Fruit fly (Drosophila melanogaster) whole organism, embryonic: Measurements from ENCODE around the gene CG46397.

Experiments
- Aef1 ChIP-seq: fragments of 200-800 bp; sonication (Bioruptor generic); IDR thresholded peaks from 3 replicates; pipeline ENCODE4 v1.3.6; 2022; ENCODE audit warnings: missing biosample characterization, missing genetic modification characterization
- C15 ChIP-seq: fragments of 200-800 bp; sonication (Bioruptor generic); IDR thresholded peaks from 3 replicates; pipeline ENCODE4 v1.3.6; 2022; ENCODE audit warnings: missing biosample characterization, missing genetic modification characterization
- CG11695 ChIP-seq: fragments of 200-800 bp; sonication (Bioruptor generic); IDR thresholded peaks from 3 replicates; pipeline ENCODE4 v1.3.6; 2022; ENCODE audit warnings: missing biosample characterization, missing genetic modification characterization
- CG12299 ChIP-seq: fragments of 200-800 bp; sonication (Bioruptor generic); optimal IDR thresholded peaks from 2 replicates; lab custom pipeline; 2018; ENCODE audit warnings: missing biosample characterization, mild to moderate bottlenecking, missing genetic modification characterization
- CG1233 ChIP-seq: fragments of 200-800 bp; sonication (Bioruptor generic); optimal IDR thresholded peaks from 4 replicates; lab custom pipeline; 2018; ENCODE audit warnings: missing biosample characterization, mild to moderate bottlenecking, missing genetic modification characterization
- CG12391 ChIP-seq: fragments of 200-800 bp; sonication (Bioruptor generic); optimal IDR thresholded peaks from 3 replicates; lab custom pipeline; 2018; ENCODE audit warnings: missing biosample characterization, mild to moderate bottlenecking, missing genetic modification characterization, moderate library complexity
- CG12769 ChIP-seq: fragments of 200-800 bp; sonication (Bioruptor generic); optimal IDR thresholded peaks from 2 replicates; lab custom pipeline; 2019; ENCODE audit warnings: missing biosample characterization, mild to moderate bottlenecking, missing genetic modification characterization, moderate library complexity
- CG14441 ChIP-seq: fragments of 200-800 bp; sonication (Bioruptor generic); IDR thresholded peaks from 2 replicates; pipeline ENCODE4 v1.3.6; 2022; ENCODE audit warnings: missing biosample characterization, missing genetic modification characterization
- CG1792 ChIP-seq: fragments of 200-800 bp; sonication (Bioruptor generic); optimal IDR thresholded peaks from 2 replicates; lab custom pipeline; 2016; ENCODE audit warnings: missing biosample characterization, missing genetic modification characterization
- CG18476 ChIP-seq: fragments of 200-800 bp; sonication (Bioruptor generic); optimal IDR thresholded peaks from 2 replicates; lab custom pipeline; 2016; ENCODE audit warnings: missing biosample characterization, mild to moderate bottlenecking, missing genetic modification characterization
- CG30403 ChIP-seq: fragments of 200-800 bp; sonication (Bioruptor generic); optimal IDR thresholded peaks from 3 replicates; lab custom pipeline; 2016; ENCODE audit warnings: missing biosample characterization, missing genetic modification characterization
- CG3838 ChIP-seq: fragments of 200-800 bp; sonication (Bioruptor generic); optimal IDR thresholded peaks from 3 replicates; lab custom pipeline; 2016; ENCODE audit warnings: missing biosample characterization, missing genetic modification characterization
- CG6765 ChIP-seq: fragments of 200-800 bp; sonication (Bioruptor generic); optimal IDR thresholded peaks from 3 replicates; lab custom pipeline; 2017; ENCODE audit warnings: missing biosample characterization, mild to moderate bottlenecking, missing genetic modification characterization
- CG6813 ChIP-seq: fragments of 200-800 bp; sonication (Bioruptor generic); optimal IDR thresholded peaks from 2 replicates; lab custom pipeline; 2017; ENCODE audit warnings: missing biosample characterization, missing genetic modification characterization, mild to moderate bottlenecking, moderate library complexity, missing genetic modification reagents
- CG7556 ChIP-seq: fragments of 200-800 bp; sonication (Bioruptor generic); optimal IDR thresholded peaks from 2 replicates; lab custom pipeline; 2017; ENCODE audit warnings: missing biosample characterization, mild to moderate bottlenecking, missing genetic modification characterization
- CG8359 ChIP-seq: fragments of 200-800 bp; sonication (Bioruptor generic); optimal IDR thresholded peaks from 2 replicates; lab custom pipeline; 2017; ENCODE audit warnings: missing biosample characterization, mild to moderate bottlenecking, missing genetic modification characterization, borderline replicate concordance
- D ChIP-seq, 2 experiments: fragments of 200-800 bp in 1 of 2; fragments of >200 bp in 1 of 2; sonication (Bioruptor generic) in 1 of 2; optimal IDR thresholded peaks; 2 replicates in 1 of 2; 3 replicates in 1 of 2; lab custom pipeline; 2017; ENCODE audit warnings: mild to moderate bottlenecking in 1 of 2, missing biosample characterization in 1 of 2, missing genetic modification characterization in 1 of 2, missing genetic modification reagents in 1 of 2
- ERR ChIP-seq: fragments of 200-800 bp; sonication (Bioruptor generic); optimal IDR thresholded peaks from 2 replicates; lab custom pipeline; 2016; ENCODE audit warnings: missing biosample characterization, missing genetic modification characterization
- H2.0 ChIP-seq: fragments of 200-800 bp; sonication (Bioruptor generic); IDR thresholded peaks from 2 replicates; pipeline ENCODE4 v1.3.6; 2022; ENCODE audit warnings: missing biosample characterization, missing genetic modification characterization
- HHEX ChIP-seq: fragments of 200-800 bp; sonication (Bioruptor generic); optimal IDR thresholded peaks from 3 replicates; lab custom pipeline; 2017; ENCODE audit warnings: missing biosample characterization, mild to moderate bottlenecking, missing genetic modification characterization, missing genetic modification reagents
- Hmr ChIP-seq: fragments of 200-800 bp; sonication (Bioruptor generic); optimal IDR thresholded peaks from 3 replicates; lab custom pipeline; 2017; ENCODE audit warnings: mild to moderate bottlenecking, missing biosample characterization, missing genetic modification reagents, missing genetic modification characterization
- NFAT ChIP-seq: fragments of 200-800 bp; sonication (Bioruptor generic); IDR thresholded peaks from 2 replicates; pipeline ENCODE4 v1.3.6; 2022; ENCODE audit warnings: missing biosample characterization, missing genetic modification characterization
- Opbp ChIP-seq: fragments of 200-800 bp; sonication (Bioruptor generic); IDR thresholded peaks from 3 replicates; pipeline ENCODE4 v1.3.6; 2022; ENCODE audit warnings: missing biosample characterization, missing genetic modification characterization; ENCODE audit not compliant: partially characterized antibody
- Xrp1 ChIP-seq: fragments of 200-800 bp; sonication (Bioruptor generic); IDR thresholded peaks from 2 replicates; pipeline ENCODE4 v1.3.6; 2022; ENCODE audit warnings: missing biosample characterization, missing genetic modification characterization
- abd-A ChIP-seq: fragments of 200-800 bp; sonication (Bioruptor generic); optimal IDR thresholded peaks from 3 replicates; lab custom pipeline; 2019; ENCODE audit warnings: missing biosample characterization, mild to moderate bottlenecking, missing genetic modification characterization, moderate library complexity
- br ChIP-seq: fragments of >200 bp; optimal IDR thresholded peaks from 2 replicates; lab custom pipeline; 2017
- bsh ChIP-seq, 2 experiments: fragments of 200-800 bp; sonication (Bioruptor generic); optimal IDR thresholded peaks; 2 replicates each; lab custom pipeline; 2017 to 2018; ENCODE audit warnings: mild to moderate bottlenecking in 2 of 2, missing biosample characterization in 2 of 2, missing genetic modification characterization in 2 of 2, moderate library complexity in 1 of 2
- cas ChIP-seq: fragments of 200-800 bp; sonication (Bioruptor generic); IDR thresholded peaks from 2 replicates; pipeline ENCODE4 v1.3.6; 2022; ENCODE audit warnings: missing biosample characterization, missing genetic modification characterization
- caup ChIP-seq: fragments of 200-800 bp; sonication (Bioruptor generic); optimal IDR thresholded peaks from 3 replicates; lab custom pipeline; 2017; ENCODE audit warnings: missing biosample characterization, mild to moderate bottlenecking, missing genetic modification characterization, moderate library complexity; ENCODE audit not compliant: severe bottlenecking
- cg ChIP-seq: fragments of 200-800 bp; sonication (Bioruptor generic); optimal IDR thresholded peaks from 3 replicates; lab custom pipeline; 2019; ENCODE audit warnings: missing biosample characterization, mild to moderate bottlenecking, missing genetic modification characterization, moderate library complexity
- chinmo ChIP-seq: fragments of 200-800 bp; sonication (Bioruptor generic); IDR thresholded peaks from 4 replicates; pipeline ENCODE4 v1.3.6; 2022; ENCODE audit warnings: missing biosample characterization, missing genetic modification characterization; ENCODE audit not compliant: partially characterized antibody
- croc ChIP-seq: fragments of 200-800 bp; sonication (Bioruptor generic); conservative IDR thresholded peaks from 3 replicates; pipeline ENCODE4 v1.3.6; 2022; ENCODE audit warnings: missing biosample characterization, missing genetic modification characterization
- dan ChIP-seq: fragments of 200-800 bp; sonication (Bioruptor generic); IDR thresholded peaks from 2 replicates; pipeline ENCODE4 v1.3.6; 2022; ENCODE audit warnings: missing biosample characterization, missing genetic modification characterization
- dmrt99B ChIP-seq: fragments of 200-800 bp; sonication (Bioruptor generic); optimal IDR thresholded peaks from 2 replicates; lab custom pipeline; 2018; ENCODE audit warnings: missing biosample characterization, mild to moderate bottlenecking, missing genetic modification characterization, moderate library complexity
- fd64A ChIP-seq: fragments of 200-800 bp; sonication (Bioruptor generic); optimal IDR thresholded peaks from 3 replicates; lab custom pipeline; 2018; ENCODE audit warnings: missing biosample characterization, mild to moderate bottlenecking, missing genetic modification characterization
- fru ChIP-seq: fragments of >200 bp; optimal IDR thresholded peaks from 2 replicates; lab custom pipeline; 2017
- grau ChIP-seq: fragments of 200-800 bp; optimal IDR thresholded peaks from 3 replicates; lab custom pipeline; 2019; ENCODE audit warnings: missing biosample characterization, mild to moderate bottlenecking, missing genetic modification characterization, moderate library complexity
- hbn ChIP-seq: fragments of 200-800 bp; sonication (Bioruptor generic); IDR thresholded peaks from 2 replicates; pipeline ENCODE4 v1.3.6; 2022; ENCODE audit warnings: missing biosample characterization, missing genetic modification characterization; ENCODE audit not compliant: partially characterized antibody
- jigr1 ChIP-seq: fragments of 200-800 bp; sonication (Bioruptor generic); IDR thresholded peaks from 3 replicates; pipeline ENCODE4 v1.3.6; 2022; ENCODE audit warnings: missing biosample characterization, missing genetic modification characterization
- kah ChIP-seq: fragments of 200-800 bp; sonication (Bioruptor generic); optimal IDR thresholded peaks from 2 replicates; lab custom pipeline; 2018; ENCODE audit warnings: missing biosample characterization, mild to moderate bottlenecking, missing genetic modification characterization
- odd ChIP-seq: fragments of 200-800 bp; sonication (Bioruptor generic); optimal IDR thresholded peaks from 2 replicates; lab custom pipeline; 2017; ENCODE audit warnings: missing biosample characterization, mild to moderate bottlenecking, missing genetic modification characterization
- org-1 ChIP-seq: fragments of 200-800 bp; sonication (Bioruptor generic); optimal IDR thresholded peaks from 2 replicates; lab custom pipeline; 2017; ENCODE audit warnings: missing biosample characterization, missing genetic modification characterization
- phol ChIP-seq: fragments of 200-800 bp; sonication (Bioruptor generic); optimal IDR thresholded peaks from 3 replicates; lab custom pipeline; 2018; ENCODE audit warnings: missing biosample characterization, mild to moderate bottlenecking, missing genetic modification characterization, moderate library complexity
- seq ChIP-seq: fragments of 200-800 bp; sonication (Bioruptor generic); IDR thresholded peaks from 2 replicates; pipeline ENCODE4 v1.3.6; 2022; ENCODE audit warnings: missing biosample characterization, missing genetic modification characterization
- sima ChIP-seq: fragments of 200-800 bp; sonication (Bioruptor generic); optimal IDR thresholded peaks from 2 replicates; lab custom pipeline; 2016; ENCODE audit warnings: missing biosample characterization, missing genetic modification characterization
- slou ChIP-seq: fragments of 200-800 bp; sonication (Bioruptor generic); optimal IDR thresholded peaks from 3 replicates; lab custom pipeline; 2016; ENCODE audit warnings: missing biosample characterization, missing genetic modification characterization
- stc ChIP-seq: fragments of 200-800 bp; sonication (Bioruptor generic); IDR thresholded peaks from 2 replicates; pipeline ENCODE4 v1.3.6; 2022; ENCODE audit warnings: missing biosample characterization, missing genetic modification characterization
- tap ChIP-seq: fragments of 200-800 bp; optimal IDR thresholded peaks from 3 replicates; lab custom pipeline; 2019; ENCODE audit warnings: missing biosample characterization, mild to moderate bottlenecking, missing genetic modification characterization, moderate library complexity
- tgo ChIP-seq: fragments of 200-800 bp; sonication (Bioruptor generic); IDR thresholded peaks from 3 replicates; pipeline ENCODE4 v1.3.6; 2022; ENCODE audit warnings: missing biosample characterization, missing genetic modification characterization
- unc-4 ChIP-seq: fragments of 200-800 bp; sonication (Bioruptor generic); IDR thresholded peaks from 2 replicates; pipeline ENCODE4 v1.3.6; 2022; ENCODE audit warnings: missing biosample characterization, missing genetic modification characterization; ENCODE audit not compliant: partially characterized antibody

Gene CG46397

DNA sequence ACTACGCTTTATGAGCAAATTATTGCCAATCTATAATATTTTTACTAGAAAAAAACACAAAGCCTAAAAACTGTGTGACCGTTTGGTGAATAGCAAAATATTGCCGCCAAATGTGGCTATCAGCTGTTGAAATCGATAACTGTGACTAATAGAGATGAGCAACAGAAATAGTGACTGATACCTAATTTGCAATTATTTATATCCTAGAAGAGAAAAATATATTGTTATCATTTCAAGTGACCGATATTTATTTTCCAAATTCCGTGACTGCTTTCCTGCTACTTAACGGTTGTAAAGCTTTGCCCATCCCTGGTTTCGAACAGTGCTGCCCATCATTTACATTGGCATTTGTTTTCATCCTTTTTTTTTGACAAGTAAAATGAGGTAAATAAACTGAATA, 50.2 kb downstream of the CG46397 start, which contains the start of the genes alien and CG18661 (continued):
- TF ChIP-seq bsh (GFP tag; optimal IDR thresholded peaks at IDR 0.05; lab: Kevin White, UChicago): peak in 1 of 2 experiments; percentile 59
- peak; percentile 83 for TF ChIP-seq Hmr (GFP tag; lab: Kevin White, UChicago)
- peak; percentile 97 for TF ChIP-seq jigr1 (GFP tag; lab: Robert Waterston, UW)
- peak; percentile 65 for TF ChIP-seq CG12299 (tag; lab: Kevin White, UChicago)
- peak; percentile 98 for TF ChIP-seq Aef1 (GFP tag; lab: Robert Waterston, UW)
- no peak for TF ChIP-seq CG6813 (GFP tag; lab: Kevin White, UChicago)
- peak; percentile 65 for TF ChIP-seq grau
- TF ChIP-seq CG7556: peak; percentile 30
- TF ChIP-seq tap (tag; lab: Kevin White, UChicago): no peak
- peak; percentile 74 for TF ChIP-seq CG3838 (GFP tag; lab: Kevin White, UChicago)
- peak; percentile 57 for TF ChIP-seq CG1792 (GFP tag; lab: Kevin White, UChicago)
- peak; percentile 86; the same call in 2 of the 3 replicates for TF ChIP-seq C15 (GFP tag; lab: Robert Waterston, UW)
- peak; percentile 87 for TF ChIP-seq tgo (GFP tag; lab: Robert Waterston, UW)
- TF ChIP-seq sima (GFP tag; lab: Kevin White, UChicago): peak; percentile 93
- no peak for TF ChIP-seq br (lab: Kevin White, UChicago)
- no peak for TF ChIP-seq fru (lab: Kevin White, UChicago)
- peak; percentile 76 for TF ChIP-seq dmrt99B (tag; lab: Kevin White, UChicago)
- TF ChIP-seq CG11695 (GFP tag; lab: Robert Waterston, UW): peak; percentile 89
- no peak for TF ChIP-seq kah (GFP tag; lab: Kevin White, UChicago)
- no peak for TF ChIP-seq D (optimal IDR thresholded peaks at IDR 0.05; lab: Kevin White, UChicago)
- TF ChIP-seq D (GFP tag; optimal IDR thresholded peaks at IDR 0.05; lab: Kevin White, UChicago): peak; percentile 71
- no peak for TF ChIP-seq hbn (GFP tag; lab: Robert Waterston, UW)
- peak; percentile 37 for TF ChIP-seq CG1233 (GFP tag; lab: Kevin White, UChicago)
- peak; percentile 28; the same call in 1 of the 3 replicates for TF ChIP-seq Opbp (GFP tag; lab: Robert Waterston, UW)
- no peak for TF ChIP-seq odd (GFP tag; lab: Kevin White, UChicago)
- peak; percentile 98 for TF ChIP-seq H2.0 (GFP tag; lab: Robert Waterston, UW)
- TF ChIP-seq dan (GFP tag; lab: Robert Waterston, UW): 0 out of 2 replicates have a peak, but pooled peaks have one; percentile 13
- TF ChIP-seq CG30403: peak; percentile 87
- peak; percentile 57 for TF ChIP-seq unc-4 (GFP tag; lab: Robert Waterston, UW)
- TF ChIP-seq cg (GFP tag; lab: Kevin White, UChicago): no peak
- TF ChIP-seq CG18476 (GFP tag; lab: Kevin White, UChicago): peak; percentile 22
- peak; percentile 85 for TF ChIP-seq Xrp1 (GFP tag; lab: Robert Waterston, UW)
- peak; percentile 96 for TF ChIP-seq cas (GFP tag; lab: Robert Waterston, UW)
- TF ChIP-seq CG8359 (GFP tag; lab: Kevin White, UChicago): no peak
- TF ChIP-seq HHEX (GFP tag; lab: Kevin White, UChicago): peak; percentile 30
- peak; percentile 82 for TF ChIP-seq caup (GFP tag; lab: Kevin White, UChicago)
- TF ChIP-seq CG14441 (GFP tag; lab: Robert Waterston, UW): peak; percentile 91
- peak; percentile 93 for TF ChIP-seq slou (GFP tag; lab: Kevin White, UChicago)
- peak; percentile 62 for TF ChIP-seq ERR
- no peak for TF ChIP-seq chinmo
- TF ChIP-seq abd-A (tag; lab: Kevin White, UChicago): no peak
- peak; percentile 81 for TF ChIP-seq phol (tag; lab: Kevin White, UChicago)
- peak; percentile 60 for TF ChIP-seq stc (GFP tag; lab: Robert Waterston, UW)
- no peak for TF ChIP-seq CG6765 (GFP tag; lab: Kevin White, UChicago)
- TF ChIP-seq fd64A (GFP tag; lab: Kevin White, UChicago): no peak
- TF ChIP-seq NFAT (GFP tag; lab: Robert Waterston, UW): peak; percentile 92
- peak; percentile 79 for TF ChIP-seq CG12391 (tag; lab: Kevin White, UChicago)
- TF ChIP-seq croc (GFP tag; lab: Robert Waterston, UW): peak; percentile 91
- peak; percentile 84 for TF ChIP-seq CG12769 (tag; lab: Kevin White, UChicago)
- peak; percentile 84 for TF ChIP-seq seq (GFP tag; lab: Robert Waterston, UW)
- peak; percentile 51 for TF ChIP-seq org-1 (GFP tag; lab: Kevin White, UChicago)
